Worm (Caenorhabditis elegans) whole organism, late embryonic: ENCODE measurements around the gene clec-137.

Source experiments
- ama-1 ChIP-seq: fragments of 150-350 bp; optimal IDR thresholded peaks from 2 replicates; lab custom pipeline; 2014
- ceh-14 ChIP-seq: sonication (generic microtip); optimal IDR thresholded peaks from 2 replicates; lab custom pipeline; 2016; ENCODE audit warnings: missing genotype, missing genetic modification characterization, missing compliant biosample characterization
- ceh-48 ChIP-seq: sonication (generic microtip); optimal IDR thresholded peaks from 2 replicates; lab custom pipeline; 2016; ENCODE audit warnings: missing genetic modification characterization, inconsistent platforms, missing compliant biosample characterization
- ceh-6 ChIP-seq: fragments of 200-800 bp; sonication (Bioruptor generic); optimal IDR thresholded peaks from 2 replicates; lab custom pipeline; 2018; ENCODE audit warnings: mild to moderate bottlenecking, missing genetic modification characterization, missing compliant biosample characterization
- dve-1 ChIP-seq: sonication (generic microtip); optimal IDR thresholded peaks from 2 replicates; lab custom pipeline; 2017; ENCODE audit warnings: antibody characterized with exemption, mild to moderate bottlenecking, missing genetic modification characterization, missing compliant biosample characterization
- fkh-10 ChIP-seq: fragments of 150-350 bp; optimal IDR thresholded peaks from 2 replicates; lab custom pipeline; 2014; ENCODE audit warnings: missing biosample characterization, missing genetic modification reagents, missing genetic modification characterization
- hlh-13 ChIP-seq: fragments of 200-800 bp; sonication (Bioruptor generic); optimal IDR thresholded peaks from 2 replicates; lab custom pipeline; 2018; ENCODE audit warnings: mild to moderate bottlenecking, missing genetic modification characterization, missing compliant biosample characterization
- hlh-15 ChIP-seq: sonication (generic microtip); optimal IDR thresholded peaks from 2 replicates; lab custom pipeline; 2016; ENCODE audit warnings: missing genetic modification characterization, missing compliant biosample characterization
- hlh-30 ChIP-seq: sonication (generic microtip); optimal IDR thresholded peaks from 2 replicates; lab custom pipeline; 2017; ENCODE audit warnings: antibody characterized with exemption, missing genetic modification characterization, missing compliant biosample characterization; ENCODE audit not compliant: insufficient read depth
- nfya-1 ChIP-seq: sonication (generic microtip); optimal IDR thresholded peaks from 2 replicates; lab custom pipeline; 2017; ENCODE audit warnings: missing genetic modification characterization, mild to moderate bottlenecking, missing compliant biosample characterization, antibody characterized with exemption, moderate library complexity
- pha-2 ChIP-seq: sonication (generic microtip); optimal IDR thresholded peaks from 2 replicates; lab custom pipeline; 2017; ENCODE audit warnings: mild to moderate bottlenecking, missing genetic modification characterization, missing compliant biosample characterization
- tbx-2 ChIP-seq: sonication (generic microtip); optimal IDR thresholded peaks from 2 replicates; lab custom pipeline; 2016; ENCODE audit warnings: missing genetic modification characterization, missing compliant biosample characterization
- ztf-16 ChIP-seq: sonication (generic microtip); optimal IDR thresholded peaks from 2 replicates; lab custom pipeline; 2017; ENCODE audit warnings: missing genetic modification characterization, missing compliant biosample characterization

ce11 chrII:4655834-4656233, 37.9 kb upstream of the clec-137 start, which contains the start of gene fut-6:
- no peak for TF ChIP-seq ceh-6 (GFP tag; lab: Kevin White, UChicago)
- no peak for TF ChIP-seq ama-1 (lab: Kevin White, UChicago)
- TF ChIP-seq ztf-16 (tag; lab: Kevin White, UChicago), result no peak
- TF ChIP-seq hlh-15 (tag; lab: Kevin White, UChicago), result no peak
- no peak for TF ChIP-seq hlh-13 (GFP tag; lab: Kevin White, UChicago)
- TF ChIP-seq dve-1 (tag; lab: Kevin White, UChicago), result no peak
- TF ChIP-seq ceh-14, result no peak
- no peak for TF ChIP-seq nfya-1 (tag; lab: Kevin White, UChicago)
- TF ChIP-seq ceh-48 (tag; lab: Kevin White, UChicago), result no peak
- TF ChIP-seq hlh-30 (tag; lab: Kevin White, UChicago), result no peak
- TF ChIP-seq tbx-2 (tag; lab: Kevin White, UChicago), result no peak
- TF ChIP-seq pha-2 (tag; lab: Kevin White, UChicago), result no peak
- TF ChIP-seq fkh-10, result no peak
